Fruit fly (Drosophila melanogaster) whole organism, wandering third instar larva: Measurements from ENCODE around the gene B9d1.

ENCODE experiments used
- Dfd ChIP-seq: fragments of >200 bp; optimal IDR thresholded peaks from 2 replicates; lab custom pipeline; 2017; ENCODE audit warnings: missing biosample characterization, missing genetic modification characterization
- Hr83 ChIP-seq: fragments of 200-300 bp; sonication (Bioruptor generic); optimal IDR thresholded peaks from 2 replicates; lab custom pipeline; 2016; ENCODE audit warnings: missing biosample characterization, mild to moderate bottlenecking, missing genetic modification characterization, moderate library complexity; ENCODE audit not compliant: poor library complexity, severe bottlenecking
- OdsH ChIP-seq: fragments of 200-800 bp; sonication (Bioruptor generic); optimal IDR thresholded peaks from 2 replicates; lab custom pipeline; 2016; ENCODE audit warnings: missing biosample characterization, mild to moderate bottlenecking, missing genetic modification characterization
- dmrt93B ChIP-seq: fragments of 200-800 bp; sonication (Bioruptor generic); optimal IDR thresholded peaks from 2 replicates; lab custom pipeline; 2018; ENCODE audit warnings: missing biosample characterization, mild to moderate bottlenecking, missing genetic modification characterization

- TF ChIP-seq dmrt93B (GFP tag; lab: Kevin White, UChicago) (no peak), Hr83 (no peak), Dfd (no peak), OdsH (GFP tag; lab: Kevin White, UChicago) (no peak)
Measured at dm6 chr3R:15482858-15483257, 1.2 kb downstream of the B9d1 start, which contains the start of gene Rh6.
